Fruit fly (Drosophila melanogaster): ENCODE data around the gene AcCoAS.

The AcCoAS gene

DNA sequence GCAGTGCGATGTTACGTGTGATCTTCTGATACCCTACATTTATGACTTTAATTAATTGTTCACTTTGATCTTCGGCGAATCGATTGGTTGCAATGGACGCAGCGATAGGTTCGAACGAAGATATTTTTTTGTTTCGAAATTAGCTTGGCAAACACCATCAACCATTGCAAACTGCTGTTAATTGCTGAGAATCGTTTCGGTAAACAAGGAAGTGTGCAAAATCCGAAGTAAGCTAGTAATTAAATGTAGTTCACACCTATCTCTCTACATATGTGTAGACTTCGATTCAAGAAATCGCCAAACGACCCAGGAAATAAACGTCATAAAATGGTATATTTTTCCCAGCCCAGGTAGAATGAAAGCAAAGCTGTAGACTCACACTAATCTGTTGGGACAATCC is 18.3 kb upstream of the AcCoAS start, which contains the start of gene CG43702:
CG43702 (plus strand) TSS at position 301 of the 400 bp plus-strand sequence.
- TF ChIP-seq Eip75B (GFP tag; optimal IDR thresholded peaks at IDR 0.05) (no peak), CG32006 (GFP tag; optimal IDR thresholded peaks at IDR 0.05) (no peak), Ets21C (GFP tag; optimal IDR thresholded peaks at IDR 0.05) (no peak), ss (GFP tag; optimal IDR thresholded peaks at IDR 0.05) (no peak)

DNA sequence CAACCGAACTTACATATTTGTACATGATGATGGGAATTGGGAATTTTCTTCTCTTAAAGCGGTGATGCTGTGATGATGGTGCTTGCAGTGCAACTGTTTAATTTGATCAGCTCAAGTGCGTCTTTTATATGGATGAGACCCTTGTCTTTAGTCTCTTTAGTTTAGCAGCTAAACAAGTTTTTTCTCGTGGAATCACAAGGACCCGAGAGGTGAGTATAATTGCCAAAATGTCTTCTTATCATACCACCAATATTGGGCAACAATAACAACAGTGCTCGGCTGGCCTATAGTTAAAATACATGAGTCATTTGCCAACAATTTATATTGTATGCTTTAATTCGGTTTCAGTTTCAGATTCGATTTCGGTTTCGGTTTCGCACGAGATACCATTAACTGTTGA is 17.7 kb upstream of the AcCoAS start, which contains the start of gene Edg78E:
Edg78E (minus strand) TSS at position 101 of the 400 bp plus-strand sequence.
- TF ChIP-seq Lpt (GFP tag; optimal IDR thresholded peaks at IDR 0.05) (no peak), Hr4 (GFP tag; optimal IDR thresholded peaks at IDR 0.05) (no peak), CG10669 (GFP tag; optimal IDR thresholded peaks at IDR 0.05) (no peak), CG3032 (tag; optimal IDR thresholded peaks at IDR 0.05) (no peak), ss (GFP tag; optimal IDR thresholded peaks at IDR 0.05) (no peak), CG11902 (GFP tag; optimal IDR thresholded peaks at IDR 0.05) (no peak), CG6808 (GFP tag; optimal IDR thresholded peaks at IDR 0.05) (no peak), vri (GFP tag; optimal IDR thresholded peaks at IDR 0.05) (no peak), Met (GFP tag; optimal IDR thresholded peaks at IDR 0.05) (no peak), CG6792 (GFP tag; optimal IDR thresholded peaks at IDR 0.05) (no peak), Ets21C (GFP tag; optimal IDR thresholded peaks at IDR 0.05) (no peak), CG8119 (GFP tag; IDR thresholded peaks at IDR 0.05) (no peak), CG9139 (GFP tag; optimal IDR thresholded peaks at IDR 0.05) (no peak), Ets96B (tag; optimal IDR thresholded peaks at IDR 0.05) (no peak), esn (GFP tag; optimal IDR thresholded peaks at IDR 0.05) (no peak), fd85E (GFP tag; optimal IDR thresholded peaks at IDR 0.05) (no peak)

DNA sequence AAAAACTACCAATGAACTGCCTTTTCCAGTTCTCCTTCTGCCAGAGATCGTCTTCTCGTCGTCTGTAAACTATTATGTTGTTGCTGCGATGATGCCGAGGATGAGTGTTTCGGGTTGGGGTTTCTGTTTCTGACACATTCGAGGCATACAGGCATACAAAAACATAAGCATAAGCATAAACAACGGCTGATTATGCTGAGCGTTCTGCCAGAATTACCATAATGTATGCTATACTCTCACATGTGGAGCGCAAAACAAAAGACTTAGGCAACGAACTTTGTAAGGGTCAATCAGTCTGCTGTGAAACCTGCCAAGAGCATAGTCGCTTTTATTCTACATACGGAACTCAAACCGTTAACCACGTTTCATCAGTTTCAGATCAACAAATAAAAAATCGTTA is 14.2 kb upstream of the AcCoAS start, which contains the start of gene Cpr78Cb:
Cpr78Cb (plus strand) TSS at position 291 of the 400 bp plus-strand sequence.
- no peak for TF ChIP-seq achi (GFP tag; optimal IDR thresholded peaks at IDR 0.05)
- no peak for TF ChIP-seq pdm3 (GFP tag; optimal IDR thresholded peaks at IDR 0.05)
- no peak for TF ChIP-seq CG11294 (GFP tag; IDR thresholded peaks at IDR 0.05)
- TF ChIP-seq cyc (GFP tag; optimal IDR thresholded peaks at IDR 0.05), result no peak
- no peak for TF ChIP-seq CG10669 (GFP tag; optimal IDR thresholded peaks at IDR 0.05)
- no peak for TF ChIP-seq net (GFP tag; optimal IDR thresholded peaks at IDR 0.05)
- no peak for TF ChIP-seq CG6854 (GFP tag; optimal IDR thresholded peaks at IDR 0.05)
- no peak for TF ChIP-seq CG8632 (GFP tag; optimal IDR thresholded peaks at IDR 0.05)
- no peak for TF ChIP-seq topi (GFP tag; optimal IDR thresholded peaks at IDR 0.05)
- TF ChIP-seq Ets96B (tag; optimal IDR thresholded peaks at IDR 0.05), result no peak
- TF ChIP-seq CG32006 (GFP tag; optimal IDR thresholded peaks at IDR 0.05), result no peak
- TF ChIP-seq Hr39 (GFP tag; optimal IDR thresholded peaks at IDR 0.05), result no peak
- no peak for TF ChIP-seq CG8319 (GFP tag; optimal IDR thresholded peaks at IDR 0.05)

DNA sequence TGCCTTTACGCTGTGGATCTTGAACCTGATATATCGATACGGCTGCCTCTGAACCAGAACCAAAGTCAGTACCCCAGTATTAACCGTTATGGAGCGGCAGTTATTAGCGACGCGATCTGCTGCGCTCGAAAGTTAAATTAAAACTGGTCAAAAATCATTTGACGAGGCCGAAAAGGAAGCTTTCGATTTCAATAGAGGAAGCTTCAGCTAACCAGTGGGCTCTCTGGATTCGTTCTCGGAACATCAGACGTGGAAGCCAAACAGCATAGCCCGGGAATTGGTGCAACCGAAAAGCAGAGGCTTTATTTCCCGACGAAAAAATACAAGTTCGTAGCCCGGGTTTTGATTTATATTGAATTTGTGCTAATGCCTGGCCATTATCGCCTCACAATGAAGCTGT is 12.7 kb upstream of the AcCoAS start, which contains the start of gene Cpr78Ca:
Cpr78Ca (minus strand) TSS at position 101 of the 400 bp plus-strand sequence.
- no peak for TF ChIP-seq Ets96B (tag; optimal IDR thresholded peaks at IDR 0.05)
- TF ChIP-seq CG7368 (GFP tag; optimal IDR thresholded peaks at IDR 0.05), result no peak
- TF ChIP-seq lz (GFP tag; optimal IDR thresholded peaks at IDR 0.05), result no peak

DNA sequence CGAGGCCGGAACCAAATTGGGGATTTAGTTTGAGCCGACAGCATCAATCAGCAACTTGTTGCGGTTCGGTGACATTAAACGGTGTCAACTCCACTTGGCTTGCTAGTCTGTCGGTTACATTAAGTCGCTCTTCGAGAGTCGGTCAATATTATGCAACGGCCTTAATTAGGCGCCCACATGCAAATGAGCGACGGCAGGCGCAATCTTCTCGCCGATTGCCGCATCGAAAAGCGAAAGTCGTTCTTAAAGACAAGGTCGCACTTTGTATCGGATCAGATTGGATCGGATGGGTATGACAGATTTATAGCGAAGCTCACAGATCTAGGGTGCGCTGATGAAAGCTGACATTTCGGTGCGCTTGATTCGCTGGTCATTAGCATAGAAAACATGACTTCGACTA is 11.0 kb upstream of the AcCoAS start:
- no peak for TF ChIP-seq lz (GFP tag; optimal IDR thresholded peaks at IDR 0.05)
- no peak for TF ChIP-seq fkh (GFP tag; optimal IDR thresholded peaks at IDR 0.05)

DNA sequence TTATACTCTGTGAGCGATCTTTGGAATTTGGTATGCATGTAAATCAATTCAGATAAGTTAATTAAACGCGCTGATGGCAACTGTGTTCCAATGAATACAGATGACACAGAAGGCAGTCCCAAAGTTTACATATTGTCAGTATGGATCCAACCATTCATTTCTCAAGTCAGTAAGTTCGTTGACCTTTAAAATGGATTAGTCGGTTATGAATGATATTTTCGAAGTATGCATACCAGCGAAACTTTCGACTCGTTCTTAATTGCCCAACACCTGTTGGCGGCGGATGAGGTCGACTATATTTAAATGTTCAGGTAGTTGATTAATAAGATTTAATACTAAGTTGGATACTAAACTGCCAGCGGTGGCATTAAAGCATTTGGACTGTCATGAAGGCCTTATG is 10.3 kb upstream of the AcCoAS start:
- no peak for TF ChIP-seq vri (GFP tag; optimal IDR thresholded peaks at IDR 0.05)
- TF ChIP-seq CG34406 (GFP tag; optimal IDR thresholded peaks at IDR 0.05), result no peak
- no peak for TF ChIP-seq Sox14 (GFP tag; optimal IDR thresholded peaks at IDR 0.05)
- peak; percentile 2 for TF ChIP-seq Eip78C (GFP tag)

Measured in whole organism, prepupa.